Worm (Caenorhabditis elegans): Measurements from ENCODE around the gene rab-18.
A peak's percentile ranks its signal among the peaks of the same experiment; 100 is the strongest.

DNA sequence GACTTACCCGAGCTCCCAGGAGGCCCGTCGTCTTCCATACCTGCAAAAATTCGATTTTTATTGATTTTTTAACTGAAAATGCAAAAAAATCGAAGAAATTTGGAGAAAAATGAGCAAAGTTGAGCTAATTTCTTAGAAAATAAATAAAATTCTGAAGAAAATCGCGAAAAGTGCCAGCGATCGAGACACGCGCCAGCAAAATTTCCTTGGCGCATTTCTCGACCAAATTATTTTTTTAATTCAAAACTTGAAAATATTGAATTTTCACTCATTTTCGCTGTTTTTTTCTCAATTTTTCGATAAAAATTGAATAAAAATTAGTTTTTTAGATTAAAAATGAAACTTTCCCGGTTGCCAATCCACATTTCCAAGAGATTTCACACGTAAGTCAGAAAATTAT, 43.4 kb downstream of the rab-18 start, which contains the start of the genes chin-1 and BE0003N10.1:
- no peak for TF ChIP-seq ceh-13 (GFP tag; optimal IDR thresholded peaks at IDR 0.05)
- TF ChIP-seq hmbx-1 (tag; optimal IDR thresholded peaks at IDR 0.05), result no peak
- TF ChIP-seq hnd-1 (tag; optimal IDR thresholded peaks at IDR 0.05), result no peak
- TF ChIP-seq hmg-4 (GFP tag; optimal IDR thresholded peaks at IDR 0.05), result no peak
- TF ChIP-seq ama-1 (optimal IDR thresholded peaks at IDR 0.05), result no peak
- TF ChIP-seq flt-1 (GFP tag; IDR thresholded peaks at IDR 0.05), result no peak
- no peak for TF ChIP-seq tra-4 (tag; optimal IDR thresholded peaks at IDR 0.05)
- no peak for TF ChIP-seq aly-1 (tag; optimal IDR thresholded peaks at IDR 0.05)
- no peak for TF ChIP-seq B0310.2 (tag; optimal IDR thresholded peaks at IDR 0.05)
- TF ChIP-seq F13C5.2 (tag; optimal IDR thresholded peaks at IDR 0.05), result peak; percentile 22
- no peak for TF ChIP-seq tbx-11 (GFP tag; IDR thresholded peaks at IDR 0.05)
- TF ChIP-seq sea-1 (GFP tag; conservative IDR thresholded peaks at IDR 0.05), result no peak
- TF ChIP-seq scrt-1 (GFP tag; IDR thresholded peaks at IDR 0.05), result no peak

Data from whole organism, early embryonic.